Fruit fly (Drosophila melanogaster): ENCODE results near the gene Kap-alpha3.

Gene Kap-alpha3

dm6 chr3R:9527907-9528842 is 49.4 kb downstream of the Kap-alpha3 start (continued):
- TF ChIP-seq CG12942 (GFP tag; optimal IDR thresholded peaks at IDR 0.05) (peak; percentile 73), Ravus (GFP tag; IDR thresholded peaks at IDR 0.05) (peak; percentile 84), ato (GFP tag; IDR thresholded peaks at IDR 0.05; ENCODE audit: partially characterized antibody) (no peak), h (optimal IDR thresholded peaks at IDR 0.05) (no peak), nerfin-1 (tag; optimal IDR thresholded peaks at IDR 0.05) (no peak), az2 (GFP tag; optimal IDR thresholded peaks at IDR 0.05) (peak; percentile 74), p53 (GFP tag; optimal IDR thresholded peaks at IDR 0.05) (peak; percentile 86), nau (GFP tag; optimal IDR thresholded peaks at IDR 0.05) (no peak), NfI (GFP tag; optimal IDR thresholded peaks at IDR 0.05) (peak; percentile 88), CG31441 (GFP tag; IDR thresholded peaks at IDR 0.05) (no peak), sqz (GFP tag; optimal IDR thresholded peaks at IDR 0.05) (no peak), maf-S (GFP tag; optimal IDR thresholded peaks at IDR 0.05) (peak; percentile 85), CG8478 (optimal IDR thresholded peaks at IDR 0.05) (no peak), gfzf (GFP tag; optimal IDR thresholded peaks at IDR 0.05) (no peak), ap (GFP tag; IDR thresholded peaks at IDR 0.05) (peak; percentile 70), yki (optimal IDR thresholded peaks at IDR 0.05) (no peak), CG3407 (GFP tag; optimal IDR thresholded peaks at IDR 0.05) (no peak), CG17912 (GFP tag; optimal IDR thresholded peaks at IDR 0.05) (no peak), vnd (GFP tag; IDR thresholded peaks at IDR 0.05; ENCODE audit: partially characterized antibody) (0 out of 3 replicates have a peak, but pooled peaks have one; percentile 23), CG4360 (GFP tag; IDR thresholded peaks at IDR 0.05) (peak; percentile 12; the same call in 1 of the 2 replicates), CG3995 (GFP tag; optimal IDR thresholded peaks at IDR 0.05) (peak; percentile 71), CG13775 (GFP tag; optimal IDR thresholded peaks at IDR 0.05) (peak; percentile 54), grn (GFP tag; optimal IDR thresholded peaks at IDR 0.05) (peak; percentile 70), corto (GFP tag; optimal IDR thresholded peaks at IDR 0.05) (peak; percentile 96), CG10147 (GFP tag; optimal IDR thresholded peaks at IDR 0.05) (peak; percentile 84), CG10654 (GFP tag; optimal IDR thresholded peaks at IDR 0.05) (peak; percentile 86), CG12769 (tag; optimal IDR thresholded peaks at IDR 0.05) (peak; percentile 94), Rx (GFP tag; IDR thresholded peaks at IDR 0.05) (peak; percentile 81), dysf (GFP tag; IDR thresholded peaks at IDR 0.05) (peak; percentile 95), E2f1 (GFP tag; IDR thresholded peaks at IDR 0.05) (peak; percentile 92), knrl (GFP tag; IDR thresholded peaks at IDR 0.05; ENCODE audit: partially characterized antibody) (peak; percentile 21; the same call in 1 of the 3 replicates), CG11695 (GFP tag; IDR thresholded peaks at IDR 0.05) (peak; percentile 94), Elba2 (GFP tag; optimal IDR thresholded peaks at IDR 0.05) (no peak), MBD-R2 (GFP tag; IDR thresholded peaks at IDR 0.05) (peak; percentile 88), fd64A (GFP tag; optimal IDR thresholded peaks at IDR 0.05) (peak; percentile 26), mirr (GFP tag; optimal IDR thresholded peaks at IDR 0.05) (peak; percentile 94), CG3838 (GFP tag; optimal IDR thresholded peaks at IDR 0.05) (peak; percentile 19), Drgx (GFP tag; IDR thresholded peaks at IDR 0.05) (peak; percentile 96), CG15073 (GFP tag; optimal IDR thresholded peaks at IDR 0.05) (peak; percentile 4), CG7745 (tag; optimal IDR thresholded peaks at IDR 0.05) (no peak), ftz-f1 (GFP tag; optimal IDR thresholded peaks at IDR 0.05) (peak; percentile 65), CG13424 (tag; optimal IDR thresholded peaks at IDR 0.05) (peak; percentile 63), Neu2 (GFP tag; optimal IDR thresholded peaks at IDR 0.05; ENCODE audit: borderline replicate concordance) (peak; percentile 61), CG17359 (tag; optimal IDR thresholded peaks at IDR 0.05) (peak; percentile 86), Mad (GFP tag; optimal IDR thresholded peaks at IDR 0.05) (peak; percentile 74), CG12236 (GFP tag; optimal IDR thresholded peaks at IDR 0.05) (peak; percentile 7), NFAT (GFP tag; IDR thresholded peaks at IDR 0.05) (peak; percentile 95), CG33557 (GFP tag; optimal IDR thresholded peaks at IDR 0.05) (no peak), CG16863 (GFP tag; optimal IDR thresholded peaks at IDR 0.05) (peak; percentile 72), Ets97D (GFP tag; optimal IDR thresholded peaks at IDR 0.05) (peak; percentile 78)

All from whole organism, embryonic.